Worm (Caenorhabditis elegans) whole organism, L4 larva: ENCODE data around the gene F37C4.6.

ENCODE experiments used
- ceh-82 ChIP-seq: sonication (generic microtip); optimal IDR thresholded peaks from 2 replicates; lab custom pipeline; 2017; ENCODE audit warnings: missing biosample characterization, missing genetic modification characterization
- nhr-10 ChIP-seq: fragments of 150-350 bp; optimal IDR thresholded peaks from 2 replicates; lab custom pipeline; 2014; ENCODE audit warnings: missing biosample characterization, missing genetic modification characterization
- nhr-11 ChIP-seq: fragments of 150-350 bp; optimal IDR thresholded peaks from 2 replicates; lab custom pipeline; 2014; ENCODE audit warnings: missing biosample characterization, missing genetic modification characterization
- ztf-11 ChIP-seq: fragments of 150-350 bp; optimal IDR thresholded peaks from 2 replicates; lab custom pipeline; 2014; ENCODE audit warnings: missing biosample characterization, missing genetic modification characterization

DNA sequence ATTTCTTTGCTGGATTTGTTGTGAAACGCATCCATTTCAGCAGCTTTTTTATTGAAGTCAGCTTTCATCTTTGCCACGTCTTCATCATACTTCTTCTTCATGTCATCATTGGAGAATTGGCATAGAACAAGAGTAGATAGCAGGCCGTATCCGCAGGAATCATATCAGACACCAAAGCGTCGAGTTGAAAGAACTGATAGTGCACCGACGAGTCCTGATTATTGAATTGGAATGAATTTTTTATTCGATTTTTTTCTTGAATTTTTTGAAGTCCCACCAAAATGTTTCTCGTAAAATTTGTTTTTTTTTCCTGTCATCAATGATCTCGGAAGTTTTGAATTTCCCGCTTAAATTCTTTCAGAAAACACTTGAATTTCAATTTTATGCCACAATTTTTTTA lies 28.3 kb upstream of the F37C4.6 start, which contains the start of gene F56D6.11:
- TF ChIP-seq ceh-82 (tag; lab: Kevin White, UChicago) (no peak), nhr-11 (tag; lab: Kevin White, UChicago) (no peak), nhr-10 (no peak), ztf-11 (tag; lab: Kevin White, UChicago) (no peak)
